Worm (Caenorhabditis elegans) whole organism, L4/young adult: ENCODE results near the gene F11G11.5.

ENCODE experiments used
- W03F9.2 ChIP-seq: fragments of 150-350 bp; optimal IDR thresholded peaks from 2 replicates; lab custom pipeline; 2014; ENCODE audit warnings: missing biosample characterization, missing genetic modification characterization
- dao-5 ChIP-seq: sonication (generic microtip); optimal IDR thresholded peaks from 2 replicates; lab custom pipeline; 2016; ENCODE audit warnings: missing genotype, missing genetic modification characterization, moderate library complexity, missing compliant biosample characterization
- him-1 ChIP-seq: sonication (generic microtip); optimal IDR thresholded peaks from 2 replicates; lab custom pipeline; 2016; ENCODE audit warnings: missing genotype, missing genetic modification reagents, missing genetic modification characterization, missing compliant biosample characterization

ce11 chrII:4821739-4822138 lies 36.0 kb upstream of the F11G11.5 start, which contains the start of gene lact-5:
- TF ChIP-seq dao-5 (tag; lab: Kevin White, UChicago) (no peak), him-1 (no peak), W03F9.2 (tag; lab: Kevin White, UChicago) (no peak)
